Worm (Caenorhabditis elegans): ENCODE results near the gene F41F3.9.

F41F3.9 gene

DNA sequence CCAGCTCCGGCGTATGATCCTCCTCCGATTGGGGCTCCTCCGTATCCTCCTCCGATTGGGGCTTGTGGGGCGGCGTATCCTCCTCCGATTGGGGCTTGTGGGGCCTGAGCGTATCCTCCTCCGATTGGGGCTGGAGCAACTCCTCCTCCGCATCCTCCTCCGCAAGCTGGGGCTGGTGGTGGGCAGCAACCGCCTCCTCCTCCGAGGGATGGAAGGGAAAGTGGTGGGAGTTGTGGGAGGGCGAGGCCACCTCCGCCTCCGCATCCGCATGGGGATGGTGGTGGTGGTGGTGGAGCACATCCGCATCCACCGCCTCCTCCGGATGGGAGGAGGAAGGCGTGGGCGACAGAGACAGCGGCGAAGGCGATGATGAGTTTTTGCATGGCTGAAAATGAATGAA, 7.4 kb upstream of the F41F3.9 start, which contains the start of gene F41F3.3 (continued):
- TF ChIP-seq hif-1 (tag; optimal IDR thresholded peaks at IDR 0.05) (peak in 1 of 2 experiments; percentile 14), aly-2 (tag; optimal IDR thresholded peaks at IDR 0.05) (no peak), spr-1 (tag; optimal IDR thresholded peaks at IDR 0.05) (peak; percentile 28), snpc-1.2 (GFP tag; IDR thresholded peaks at IDR 0.05) (peak; percentile 51; the same call in 1 of the 2 replicates), spr-3 (GFP tag; optimal IDR thresholded peaks at IDR 0.05) (peak; percentile 10), php-3 (GFP tag; IDR thresholded peaks at IDR 0.05) (0 out of 2 replicates have a peak, but pooled peaks have one; percentile 48), dpl-1 (GFP tag; optimal IDR thresholded peaks at IDR 0.05) (no peak), jun-1 (tag; optimal IDR thresholded peaks at IDR 0.05) (no peak), daf-19 (GFP tag; conservative IDR thresholded peaks at IDR 0.05) (no peak), arid-1 (GFP tag; conservative IDR thresholded peaks at IDR 0.05) (no peak), mes-2 (tag; optimal IDR thresholded peaks at IDR 0.05; ENCODE audit: poor library complexity, severe bottlenecking) (peak; percentile 30), F10B5.3 (tag; optimal IDR thresholded peaks at IDR 0.05) (no peak)

- TF ChIP-seq mxl-3 (GFP tag; optimal IDR thresholded peaks at IDR 0.05) (peak; percentile 33), ztf-7 (tag; optimal IDR thresholded peaks at IDR 0.05) (no peak)
Measured at ce11 chrV:4648527-4648926, 6.7 kb upstream of the F41F3.9 start, which contains the start of gene F41F3.8. TSS of gene F41F3.8 (plus strand) at chrV:4648827.

ce11 chrV:4649649-4650384, 5.5 kb upstream of the F41F3.9 start:
- no peak for TF ChIP-seq lin-39 (tag; optimal IDR thresholded peaks at IDR 0.05)
- peak; percentile 40; the same call in 1 of the 2 replicates for TF ChIP-seq egl-43 (GFP tag; IDR thresholded peaks at IDR 0.05)
- peak; percentile 56 for TF ChIP-seq set-16 (GFP tag; IDR thresholded peaks at IDR 0.05)
- no peak for TF ChIP-seq mdt-29 (GFP tag; IDR thresholded peaks at IDR 0.05)
- peak; percentile 50 for TF ChIP-seq aha-1 (tag)

- TF ChIP-seq Y48G9A.11 (GFP tag; IDR thresholded peaks at IDR 0.05) (no peak), dpl-1 (GFP tag; optimal IDR thresholded peaks at IDR 0.05) (peak; percentile 3), vab-7 (GFP tag; IDR thresholded peaks at IDR 0.05) (no peak), lim-7 (GFP tag; IDR thresholded peaks at IDR 0.05) (no peak), pqm-1 (tag; optimal IDR thresholded peaks at IDR 0.05) (no peak), nhr-48 (tag; optimal IDR thresholded peaks at IDR 0.05) (peak; percentile 68), mxl-3 (GFP tag; optimal IDR thresholded peaks at IDR 0.05) (peak; percentile 70), hlh-11 (tag; optimal IDR thresholded peaks at IDR 0.05) (peak; percentile 58), spr-1 (tag; optimal IDR thresholded peaks at IDR 0.05) (peak; percentile 54), nhr-76 (tag; optimal IDR thresholded peaks at IDR 0.05) (no peak), aha-1 (tag) (peak; percentile 35), set-16 (GFP tag; IDR thresholded peaks at IDR 0.05) (no peak), nhr-28 (tag; optimal IDR thresholded peaks at IDR 0.05) (peak; percentile 61), unc-62 (GFP tag; optimal IDR thresholded peaks at IDR 0.05 in 1 of 2) (peak in 1 of 2 experiments; percentile 5), unc-62 (tag; optimal IDR thresholded peaks at IDR 0.05) (no peak), ceh-32 (tag; optimal IDR thresholded peaks at IDR 0.05; ENCODE audit: poor library complexity) (no peak), T26A8.4 (GFP tag; IDR thresholded peaks at IDR 0.05) (no peak), dmd-6 (GFP tag; IDR thresholded peaks at IDR 0.05) (0 out of 2 replicates have a peak, but pooled peaks have one; percentile 12), spr-3 (GFP tag; optimal IDR thresholded peaks at IDR 0.05) (peak; percentile 21), Y105C5A.15 (GFP tag; IDR thresholded peaks at IDR 0.05) (no peak), lin-39 (tag; optimal IDR thresholded peaks at IDR 0.05) (no peak)
Measured at ce11 chrV:4651480-4651879, 3.8 kb upstream of the F41F3.9 start.

DNA sequence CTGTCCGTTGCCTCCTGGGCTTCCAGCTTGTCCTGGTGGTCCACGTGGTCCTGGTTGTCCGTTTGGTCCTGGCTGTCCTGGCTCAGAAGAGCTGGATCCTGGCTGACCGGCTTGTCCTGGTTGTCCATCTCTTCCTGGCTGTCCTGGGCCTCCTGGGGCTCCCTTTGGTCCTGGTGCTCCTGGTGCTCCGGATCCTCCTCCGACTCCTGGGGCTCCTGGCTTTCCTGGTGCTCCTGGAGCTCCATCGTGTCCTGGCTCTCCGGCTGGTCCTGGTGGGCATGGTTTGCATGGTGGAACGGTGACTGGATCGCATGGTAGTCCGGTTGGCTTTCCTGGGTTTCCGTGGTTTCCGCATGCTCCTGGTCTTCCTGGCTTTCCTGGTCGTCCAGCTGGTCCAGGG, 2.2 kb upstream of the F41F3.9 start:
- TF ChIP-seq snpc-4 (tag; optimal IDR thresholded peaks at IDR 0.05) (no peak), jun-1 (tag; optimal IDR thresholded peaks at IDR 0.05) (no peak), unc-39 (tag; optimal IDR thresholded peaks at IDR 0.05) (no peak), ctbp-1 (GFP tag; IDR thresholded peaks at IDR 0.05) (0 out of 2 replicates have a peak, but pooled peaks have one; percentile 6), lsy-2 (tag; optimal IDR thresholded peaks at IDR 0.05) (no peak), lin-15B (tag; optimal IDR thresholded peaks at IDR 0.05) (no peak), tra-1 (GFP tag; IDR thresholded peaks at IDR 0.05) (0 out of 2 replicates have a peak, but pooled peaks have one; percentile 29), lin-39 (tag; optimal IDR thresholded peaks at IDR 0.05) (no peak), egl-43 (GFP tag; IDR thresholded peaks at IDR 0.05) (0 out of 2 replicates have a peak, but pooled peaks have one; percentile 26), T20F7.1 (GFP tag; optimal IDR thresholded peaks at IDR 0.05) (no peak), aly-2 (tag; optimal IDR thresholded peaks at IDR 0.05) (no peak), attf-4 (tag; optimal IDR thresholded peaks at IDR 0.05) (no peak), set-16 (GFP tag; IDR thresholded peaks at IDR 0.05) (peak; percentile 99), T26A8.4 (GFP tag; IDR thresholded peaks at IDR 0.05) (peak; percentile 29; the same call in 1 of the 2 replicates), ceh-28 (tag; optimal IDR thresholded peaks at IDR 0.05) (no peak), Y5F2A.4 (GFP tag; optimal IDR thresholded peaks at IDR 0.05) (no peak)
